Fruit fly (Drosophila melanogaster): Measurements from ENCODE around the gene CG32712.

dm6 chrX:8407124-8407775 lies 26.4 kb downstream of the CG32712 start, which contains the start of gene PIG-T:
- TF ChIP-seq pan (optimal IDR thresholded peaks at IDR 0.05) (no peak), usp (GFP tag; optimal IDR thresholded peaks at IDR 0.05) (no peak)

All from whole organism.